Fruit fly (Drosophila melanogaster) whole organism, wandering third instar larva: ENCODE data around the gene BckdhA.

ENCODE experiments used
- Abd-B ChIP-seq: fragments of >200 bp; optimal IDR thresholded peaks from 2 replicates; lab custom pipeline; 2017; ENCODE audit warnings: missing biosample characterization, missing genetic modification characterization
- CG32264 ChIP-seq: fragments of 200-800 bp; sonication (Bioruptor generic); optimal IDR thresholded peaks from 2 replicates; lab custom pipeline; 2016; ENCODE audit warnings: missing biosample characterization, missing genetic modification characterization
- CG9705 ChIP-seq: fragments of 200-800 bp; sonication (Bioruptor generic); optimal IDR thresholded peaks from 2 replicates; lab custom pipeline; 2018; ENCODE audit warnings: missing biosample characterization, mild to moderate bottlenecking, missing genetic modification characterization
- CrebA ChIP-seq: fragments of 200-800 bp; sonication (Bioruptor generic); optimal IDR thresholded peaks from 2 replicates; lab custom pipeline; 2016; ENCODE audit warnings: missing biosample characterization, mild to moderate bottlenecking, missing genetic modification characterization, borderline replicate concordance
- Dfd ChIP-seq: fragments of >200 bp; optimal IDR thresholded peaks from 2 replicates; lab custom pipeline; 2017; ENCODE audit warnings: missing biosample characterization, missing genetic modification characterization
- Dif ChIP-seq: fragments of 200-275, 200-300 bp; sonication (Bioruptor generic); optimal IDR thresholded peaks from 2 replicates; lab custom pipeline; 2018; ENCODE audit warnings: missing biosample characterization, missing genetic modification characterization; ENCODE audit not compliant: partially characterized antibody
- GATAd ChIP-seq: sonication (Bioruptor generic); optimal IDR thresholded peaks from 2 replicates; lab custom pipeline; 2016; ENCODE audit warnings: missing biosample characterization, missing genetic modification characterization
- HLH106 ChIP-seq: fragments of 200-800 bp; optimal IDR thresholded peaks from 3 replicates; lab custom pipeline; 2019; ENCODE audit warnings: missing biosample characterization, mild to moderate bottlenecking, missing genetic modification characterization, moderate library complexity
- Hnf4 ChIP-seq: fragments of 200-800 bp; sonication (Bioruptor generic); optimal IDR thresholded peaks from 2 replicates; lab custom pipeline; 2016; ENCODE audit warnings: missing biosample characterization, mild to moderate bottlenecking, missing genetic modification characterization
- Hr78 ChIP-seq: fragments of >200 bp; optimal IDR thresholded peaks from 2 replicates; lab custom pipeline; 2017; ENCODE audit warnings: missing biosample characterization, missing genetic modification characterization
- Hr83 ChIP-seq: fragments of 200-300 bp; sonication (Bioruptor generic); optimal IDR thresholded peaks from 2 replicates; lab custom pipeline; 2016; ENCODE audit warnings: missing biosample characterization, mild to moderate bottlenecking, missing genetic modification characterization, moderate library complexity; ENCODE audit not compliant: poor library complexity, severe bottlenecking
- Jra ChIP-seq: sonication (Bioruptor generic); optimal IDR thresholded peaks from 2 replicates; lab custom pipeline; 2016; ENCODE audit warnings: missing biosample characterization, missing genetic modification characterization
- Mio ChIP-seq: sonication (Bioruptor generic); optimal IDR thresholded peaks from 2 replicates; lab custom pipeline; 2016; ENCODE audit warnings: missing biosample characterization, missing genetic modification characterization
- Myc ChIP-seq: fragments of >200 bp; optimal IDR thresholded peaks from 2 replicates; lab custom pipeline; 2017
- N ChIP-seq: fragments of >200 bp; optimal IDR thresholded peaks from 2 replicates; lab custom pipeline; 2018; ENCODE audit warnings: missing biosample characterization, missing external identifiers, missing genetic modification characterization
- OdsH ChIP-seq: fragments of 200-800 bp; sonication (Bioruptor generic); optimal IDR thresholded peaks from 2 replicates; lab custom pipeline; 2016; ENCODE audit warnings: missing biosample characterization, mild to moderate bottlenecking, missing genetic modification characterization
- Rel ChIP-seq, 2 experiments: fragments of 200-800 bp; sonication (Bioruptor generic) in 1 of 2; optimal IDR thresholded peaks; 2 replicates in 1 of 2; 3 replicates in 1 of 2; lab custom pipeline; 2016 to 2019; ENCODE audit warnings: mild to moderate bottlenecking in 2 of 2, missing biosample characterization in 2 of 2, missing genetic modification characterization in 2 of 2, moderate library complexity in 1 of 2
- Sp1 ChIP-seq: fragments of 200-800 bp; sonication (Bioruptor generic); optimal IDR thresholded peaks from 3 replicates; lab custom pipeline; 2019; ENCODE audit warnings: missing biosample characterization, mild to moderate bottlenecking, missing genetic modification characterization, moderate library complexity
- Vsx2 ChIP-seq: fragments of 200-300, 225-300 bp; sonication (Bioruptor generic); optimal IDR thresholded peaks from 2 replicates; lab custom pipeline; 2018; ENCODE audit warnings: missing biosample characterization, missing genetic modification characterization; ENCODE audit not compliant: partially characterized antibody
- br ChIP-seq: fragments of 200-800 bp; sonication (Bioruptor generic); optimal IDR thresholded peaks from 2 replicates; lab custom pipeline; 2016; ENCODE audit warnings: missing biosample characterization, missing genetic modification characterization
- brk ChIP-seq: fragments of 200-800 bp; sonication (Bioruptor generic); optimal IDR thresholded peaks from 2 replicates; lab custom pipeline; 2016; ENCODE audit warnings: missing biosample characterization, mild to moderate bottlenecking, missing genetic modification characterization
- dl ChIP-seq, 2 experiments: fragments of 175-275, 200-275 bp in 1 of 2; fragments of 200-275 bp in 1 of 2; sonication (Bioruptor generic); optimal IDR thresholded peaks; lab custom pipeline; 2018; ENCODE audit warnings: mild to moderate bottlenecking in 2 of 2, missing biosample characterization in 2 of 2, missing genetic modification characterization in 2 of 2, moderate library complexity in 2 of 2; ENCODE audit not compliant: partially characterized antibody in 2 of 2, insufficient read depth in 1 of 2
- dmrt93B ChIP-seq: fragments of 200-800 bp; sonication (Bioruptor generic); optimal IDR thresholded peaks from 2 replicates; lab custom pipeline; 2018; ENCODE audit warnings: missing biosample characterization, mild to moderate bottlenecking, missing genetic modification characterization
- dsf ChIP-seq: sonication (Bioruptor generic); optimal IDR thresholded peaks from 2 replicates; lab custom pipeline; 2016; ENCODE audit warnings: missing biosample characterization, missing genetic modification characterization, borderline replicate concordance
- ey ChIP-seq: fragments of 200-800 bp; sonication (Bioruptor generic); optimal IDR thresholded peaks from 2 replicates; lab custom pipeline; 2016; ENCODE audit warnings: missing biosample characterization, missing genetic modification characterization
- foxo ChIP-seq, 2 experiments: fragments of 200-800 bp; sonication (Bioruptor generic); optimal IDR thresholded peaks; 2 replicates in 1 of 2; 3 replicates in 1 of 2; lab custom pipeline; 2016 to 2017; ENCODE audit warnings: missing biosample characterization in 2 of 2, missing genetic modification characterization in 2 of 2
- fru ChIP-seq: fragments of 200-800 bp; sonication (Bioruptor generic); optimal IDR thresholded peaks from 3 replicates; lab custom pipeline; 2016; ENCODE audit warnings: missing biosample characterization, mild to moderate bottlenecking, missing genetic modification characterization
- h ChIP-seq: fragments of 200-800 bp; sonication (Bioruptor generic); optimal IDR thresholded peaks from 3 replicates; lab custom pipeline; 2016; ENCODE audit warnings: missing biosample characterization, mild to moderate bottlenecking, missing genetic modification characterization
- jim ChIP-seq: fragments of 175-275, 200-325 bp; sonication (Bioruptor generic); optimal IDR thresholded peaks from 2 replicates; lab custom pipeline; 2016; ENCODE audit warnings: missing biosample characterization, mild to moderate bottlenecking, missing genetic modification characterization
- lola ChIP-seq: fragments of >200 bp; optimal IDR thresholded peaks from 2 replicates; lab custom pipeline; 2017; ENCODE audit warnings: missing biosample characterization, missing genetic modification characterization
- pan ChIP-seq: fragments of >200 bp; optimal IDR thresholded peaks from 2 replicates; lab custom pipeline; 2017
- psq ChIP-seq: fragments of 200-800 bp; sonication (Bioruptor generic); optimal IDR thresholded peaks from 3 replicates; lab custom pipeline; 2017; ENCODE audit warnings: missing biosample characterization, mild to moderate bottlenecking, missing genetic modification characterization, moderate library complexity
- rgr ChIP-seq: fragments of 200-800 bp; sonication (Bioruptor generic); optimal IDR thresholded peaks from 3 replicates; lab custom pipeline; 2016; ENCODE audit warnings: missing biosample characterization, mild to moderate bottlenecking, missing genetic modification characterization
- sage ChIP-seq: fragments of 200-800 bp; sonication (Bioruptor generic); optimal IDR thresholded peaks from 2 replicates; lab custom pipeline; 2016; ENCODE audit warnings: missing biosample characterization, mild to moderate bottlenecking, missing genetic modification characterization
- sv ChIP-seq: fragments of 200-800 bp; sonication (Bioruptor generic); optimal IDR thresholded peaks from 3 replicates; lab custom pipeline; 2016; ENCODE audit warnings: missing biosample characterization, missing genetic modification characterization
- tai ChIP-seq: sonication (Bioruptor generic); optimal IDR thresholded peaks from 2 replicates; lab custom pipeline; 2016; ENCODE audit warnings: missing biosample characterization, missing genetic modification characterization
- usp ChIP-seq: fragments of >200 bp; optimal IDR thresholded peaks from 2 replicates; lab custom pipeline; 2017; ENCODE audit warnings: missing biosample characterization, missing genetic modification characterization
- woc ChIP-seq: sonication (Bioruptor generic); optimal IDR thresholded peaks from 2 replicates; lab custom pipeline; 2016; ENCODE audit warnings: missing biosample characterization, mild to moderate bottlenecking, missing genetic modification characterization

Gene BckdhA

dm6 chr3R:9551013-9551658, 4.4 kb upstream of the BckdhA start:
- no peak for TF ChIP-seq sage (GFP tag; lab: Kevin White, UChicago)
- no peak for TF ChIP-seq dmrt93B
- peak; percentile 68 for TF ChIP-seq rgr (GFP tag; lab: Kevin White, UChicago)
- TF ChIP-seq tai (GFP tag; lab: Kevin White, UChicago): no peak
- no peak for TF ChIP-seq usp
- TF ChIP-seq sv: no peak
- peak; percentile 57 for TF ChIP-seq fru (GFP tag; lab: Kevin White, UChicago)
- no peak for TF ChIP-seq CG9705
- peak; percentile 42 for TF ChIP-seq psq (GFP tag; lab: Kevin White, UChicago)
- TF ChIP-seq Rel (GFP tag; optimal IDR thresholded peaks at IDR 0.05; lab: Kevin White, UChicago): no peak
- peak; percentile 73 for TF ChIP-seq Rel (tag; optimal IDR thresholded peaks at IDR 0.05; lab: Kevin White, UChicago)
- peak; percentile 96 for TF ChIP-seq Dif (GFP tag; lab: Kevin White, UChicago)
- TF ChIP-seq N (GFP tag; lab: Kevin White, UChicago): peak; percentile 49
- TF ChIP-seq ey (GFP tag; lab: Kevin White, UChicago): peak; percentile 5
- peak; percentile 96 for TF ChIP-seq dl (GFP tag; optimal IDR thresholded peaks at IDR 0.05; lab: Kevin White, UChicago; ENCODE audit: insufficient read depth in 1 of 2, partially characterized antibody in 2 of 2)
- TF ChIP-seq HLH106 (tag; lab: Kevin White, UChicago): peak; percentile 39
- TF ChIP-seq jim: peak; percentile 20
- TF ChIP-seq Dfd (GFP tag; lab: Kevin White, UChicago): no peak
- peak; percentile 80 for TF ChIP-seq h (GFP tag; lab: Kevin White, UChicago)
- no peak for TF ChIP-seq Mio
- no peak for TF ChIP-seq pan (lab: Kevin White, UChicago)
- peak; percentile 59 for TF ChIP-seq Jra (GFP tag; lab: Kevin White, UChicago)
- TF ChIP-seq CG32264 (GFP tag; lab: Kevin White, UChicago): no peak
- peak in 1 of 2 experiments; percentile 58 for TF ChIP-seq foxo (GFP tag; optimal IDR thresholded peaks at IDR 0.05; lab: Kevin White, UChicago)
- TF ChIP-seq woc (GFP tag; lab: Kevin White, UChicago): peak; percentile 24
- TF ChIP-seq Hnf4 (GFP tag; lab: Kevin White, UChicago): peak; percentile 36
- no peak for TF ChIP-seq GATAd (GFP tag; lab: Kevin White, UChicago)
- no peak for TF ChIP-seq CrebA (GFP tag; lab: Kevin White, UChicago)
- peak; percentile 58 for TF ChIP-seq OdsH
- TF ChIP-seq Hr78 (GFP tag; lab: Kevin White, UChicago): no peak
- no peak for TF ChIP-seq Myc (lab: Kevin White, UChicago)
- no peak for TF ChIP-seq Abd-B (GFP tag; lab: Kevin White, UChicago)
- TF ChIP-seq dsf (GFP tag; lab: Kevin White, UChicago): no peak
- TF ChIP-seq brk: no peak
- no peak for TF ChIP-seq lola
- TF ChIP-seq br (GFP tag; lab: Kevin White, UChicago): peak; percentile 66
- no peak for TF ChIP-seq Vsx2 (GFP tag; lab: Kevin White, UChicago)
- TF ChIP-seq Sp1: peak; percentile 56
- TF ChIP-seq Hr83 (GFP tag; lab: Kevin White, UChicago): peak; percentile 94

dm6 chr3R:9551659-9552435, 3.7 kb upstream of the BckdhA start, which contains the start of the genes mura and RnpS1:
Gene mura, minus strand, starts transcription at chr3R:9551806.
Gene RnpS1, plus strand, starts transcription at chr3R:9552034.
- no peak for TF ChIP-seq usp
- TF ChIP-seq sage (GFP tag; lab: Kevin White, UChicago): no peak
- TF ChIP-seq psq (GFP tag; lab: Kevin White, UChicago): no peak
- TF ChIP-seq CrebA (GFP tag; lab: Kevin White, UChicago): no peak
- TF ChIP-seq ey (GFP tag; lab: Kevin White, UChicago): no peak
- no peak for TF ChIP-seq Rel (GFP tag; optimal IDR thresholded peaks at IDR 0.05; lab: Kevin White, UChicago)
- peak; percentile 58 for TF ChIP-seq Rel (tag; optimal IDR thresholded peaks at IDR 0.05; lab: Kevin White, UChicago)
- TF ChIP-seq jim: no peak
- no peak for TF ChIP-seq HLH106 (tag; lab: Kevin White, UChicago)
- TF ChIP-seq Dif (GFP tag; lab: Kevin White, UChicago): no peak
